Worm (Caenorhabditis elegans) whole organism, L4 larva: ENCODE data around the gene R07E5.11.

Source experiments
- F26F4.8 ChIP-seq: fragments of 200-800 bp; sonication (Bioruptor generic); conservative IDR thresholded peaks from 2 replicates; pipeline ENCODE4 v1.3.6; 2022; ENCODE audit warnings: missing genetic modification characterization, missing compliant biosample characterization
- F37D6.2 ChIP-seq: sonication (generic microtip); optimal IDR thresholded peaks from 2 replicates; lab custom pipeline; 2016; ENCODE audit warnings: mild to moderate bottlenecking, missing genetic modification characterization, missing compliant biosample characterization
- F49E8.2 ChIP-seq: sonication (generic microtip); optimal IDR thresholded peaks from 2 replicates; lab custom pipeline; 2016; ENCODE audit warnings: missing compliant biosample characterization, mild to moderate bottlenecking, missing genetic modification characterization, borderline replicate concordance
- R02D3.7 ChIP-seq: fragments of 150-350 bp; sonication (generic microtip); optimal IDR thresholded peaks from 3 replicates; lab custom pipeline; 2014; ENCODE audit warnings: missing biosample characterization, missing genetic modification characterization
- T20F7.1 ChIP-seq: fragments of 200-800 bp; sonication (Bioruptor generic); optimal IDR thresholded peaks from 2 replicates; lab custom pipeline; 2018; ENCODE audit warnings: mild to moderate bottlenecking, missing genetic modification characterization, missing compliant biosample characterization
- ZK337.2 ChIP-seq: fragments of 200-800 bp; sonication (Bioruptor generic); IDR thresholded peaks from 2 replicates; pipeline ENCODE4 v1.3.6; 2022; ENCODE audit warnings: missing genetic modification reagents, missing genetic modification characterization, missing compliant biosample characterization
- ZK546.5 ChIP-seq, 2 experiments: sonication (generic microtip); optimal IDR thresholded peaks; 2 replicates each; lab custom pipeline; 2017; ENCODE audit warnings: missing biosample characterization in 2 of 2, missing genetic modification characterization in 2 of 2
- ama-1 ChIP-seq: fragments of 150-350 bp; optimal IDR thresholded peaks from 2 replicates; lab custom pipeline; 2014; ENCODE audit warnings: inconsistent platforms, mixed read lengths
- arid-1 ChIP-seq: fragments of 200-800 bp; sonication (Bioruptor generic); conservative IDR thresholded peaks from 2 replicates; pipeline ENCODE4 v1.3.6; 2022; ENCODE audit warnings: missing genetic modification reagents, missing genetic modification characterization, missing compliant biosample characterization
- ceh-62 ChIP-seq: sonication (generic microtip); optimal IDR thresholded peaks from 2 replicates; lab custom pipeline; 2017; ENCODE audit warnings: missing biosample characterization, missing genetic modification characterization
- ces-1 ChIP-seq: fragments of 150-350 bp; sonication (generic microtip); optimal IDR thresholded peaks from 4 replicates; lab custom pipeline; 2014; ENCODE audit warnings: missing biosample characterization, missing genetic modification reagents, missing genetic modification characterization
- daf-19 ChIP-seq: fragments of 200-800 bp; sonication (Bioruptor generic); conservative IDR thresholded peaks from 2 replicates; pipeline ENCODE4 v1.3.6; 2022; ENCODE audit warnings: missing genetic modification characterization, missing compliant biosample characterization
- dmd-8 ChIP-seq: fragments of 200-800 bp; sonication (Bioruptor generic); IDR thresholded peaks from 2 replicates; pipeline ENCODE4 v1.3.6; 2022; ENCODE audit warnings: missing genetic modification characterization, missing compliant biosample characterization
- dpl-1 ChIP-seq: fragments of 150-350 bp; optimal IDR thresholded peaks from 2 replicates; lab custom pipeline; 2014; ENCODE audit warnings: missing biosample characterization, missing genetic modification reagents, missing genetic modification characterization
- dve-1 ChIP-seq: sonication (generic microtip); optimal IDR thresholded peaks from 2 replicates; lab custom pipeline; 2017; ENCODE audit warnings: antibody characterized with exemption, mild to moderate bottlenecking, missing genetic modification characterization, missing compliant biosample characterization; ENCODE audit not compliant: insufficient read depth
- lim-7 ChIP-seq: fragments of 200-800 bp; sonication (Bioruptor generic); IDR thresholded peaks from 2 replicates; pipeline ENCODE4 v1.3.6; 2022; ENCODE audit warnings: missing genetic modification characterization, missing compliant biosample characterization
- lin-1 ChIP-seq: fragments of 200-800 bp; sonication (Bioruptor generic); IDR thresholded peaks from 2 replicates; pipeline ENCODE4 v1.3.6; 2022; ENCODE audit warnings: missing genetic modification reagents, missing genetic modification characterization, missing compliant biosample characterization
- lin-38 ChIP-seq: fragments of 200-800 bp; sonication (Bioruptor generic); IDR thresholded peaks from 2 replicates; pipeline ENCODE4 v1.3.6; 2022; ENCODE audit warnings: missing genetic modification reagents, missing genetic modification characterization, missing compliant biosample characterization
- lsy-2 ChIP-seq, 2 experiments: fragments of 150-350 bp in 1 of 2; sonication (generic microtip) in 1 of 2; optimal IDR thresholded peaks; 2 replicates each; lab custom pipeline; 2014 to 2017; ENCODE audit warnings: missing biosample characterization in 2 of 2, missing genetic modification characterization in 2 of 2
- madf-5 ChIP-seq, 2 experiments: fragments of 200-800 bp; sonication (Bioruptor generic); IDR thresholded peaks; 2 replicates each; pipeline ENCODE4 v1.3.6; 2022; ENCODE audit warnings: missing compliant biosample characterization in 2 of 2, missing genetic modification characterization in 2 of 2
- madf-9 ChIP-seq: fragments of 200-800 bp; sonication (Bioruptor generic); conservative IDR thresholded peaks from 2 replicates; pipeline ENCODE4 v1.3.6; 2022; ENCODE audit warnings: missing genetic modification reagents, missing genetic modification characterization, missing compliant biosample characterization
- mdl-1 ChIP-seq, 2 experiments: fragments of 150-350 bp in 1 of 2; sonication (generic microtip) in 1 of 2; optimal IDR thresholded peaks; 2 replicates each; lab custom pipeline; 2014 to 2017; ENCODE audit warnings: missing biosample characterization in 2 of 2, missing genetic modification characterization in 2 of 2
- mes-2 ChIP-seq: sonication (generic microtip); optimal IDR thresholded peaks from 2 replicates; lab custom pipeline; 2016; ENCODE audit warnings: missing genotype, mild to moderate bottlenecking, missing genetic modification characterization, missing compliant biosample characterization; ENCODE audit not compliant: poor library complexity, severe bottlenecking
- mxl-2 ChIP-seq: fragments of 200-800 bp; sonication (Bioruptor generic); conservative IDR thresholded peaks from 2 replicates; pipeline ENCODE4 v1.3.6; 2022; ENCODE audit warnings: missing genetic modification reagents, missing genetic modification characterization, missing compliant biosample characterization
- nhr-10 ChIP-seq: fragments of 150-350 bp; optimal IDR thresholded peaks from 2 replicates; lab custom pipeline; 2014; ENCODE audit warnings: missing biosample characterization, missing genetic modification characterization
- nhr-11 ChIP-seq: fragments of 150-350 bp; optimal IDR thresholded peaks from 2 replicates; lab custom pipeline; 2014; ENCODE audit warnings: missing biosample characterization, missing genetic modification characterization
- nhr-111 ChIP-seq: fragments of 200-800 bp; sonication (Bioruptor generic); optimal IDR thresholded peaks from 2 replicates; lab custom pipeline; 2018; ENCODE audit warnings: mild to moderate bottlenecking, missing genetic modification characterization, missing compliant biosample characterization
- nhr-25 ChIP-seq: sonication (generic microtip); optimal IDR thresholded peaks from 2 replicates; lab custom pipeline; 2017; ENCODE audit warnings: missing genetic modification characterization, mild to moderate bottlenecking, missing compliant biosample characterization, antibody characterized with exemption, moderate library complexity, borderline replicate concordance; ENCODE audit not compliant: insufficient read depth
- nhr-76 ChIP-seq: fragments of 150-350 bp; optimal IDR thresholded peaks from 2 replicates; lab custom pipeline; 2014; ENCODE audit warnings: missing biosample characterization, missing genetic modification characterization
- nhr-77 ChIP-seq: fragments of 150-350 bp; optimal IDR thresholded peaks from 2 replicates; lab custom pipeline; 2014; ENCODE audit warnings: missing biosample characterization, missing genetic modification characterization
- php-3 ChIP-seq: fragments of 200-800 bp; sonication (Bioruptor generic); IDR thresholded peaks from 2 replicates; pipeline ENCODE4 v1.3.6; 2022; ENCODE audit warnings: missing genetic modification reagents, missing genetic modification characterization, missing compliant biosample characterization
- pqm-1 ChIP-seq: sonication (generic microtip); optimal IDR thresholded peaks from 2 replicates; lab custom pipeline; 2017; ENCODE audit warnings: missing biosample characterization, missing genetic modification characterization
- sdz-12 ChIP-seq: fragments of 200-800 bp; sonication (Bioruptor generic); optimal IDR thresholded peaks from 2 replicates; lab custom pipeline; 2018; ENCODE audit warnings: mild to moderate bottlenecking, missing genetic modification characterization, missing compliant biosample characterization
- spr-3 ChIP-seq: fragments of 200-800 bp; sonication (Bioruptor generic); optimal IDR thresholded peaks from 2 replicates; lab custom pipeline; 2018; ENCODE audit warnings: mild to moderate bottlenecking, missing genetic modification characterization, missing compliant biosample characterization
- unc-130 ChIP-seq: sonication (generic microtip); optimal IDR thresholded peaks from 2 replicates; lab custom pipeline; 2016; ENCODE audit warnings: missing genetic modification reagents, missing genetic modification characterization, missing compliant biosample characterization
- unc-62 ChIP-seq, 3 experiments: fragments of 150-350 bp in 1 of 3; sonication (generic microtip); optimal IDR thresholded peaks in 2 of 3; peaks in 1 of 3; 1 replicate in 1 of 3; 2 replicates in 2 of 3; lab custom pipeline; 2014 to 2017; ENCODE audit warnings: missing biosample characterization in 3 of 3, missing genetic modification characterization in 3 of 3, missing genetic modification reagents in 3 of 3, missing genotype in 1 of 3
- zag-1 ChIP-seq: fragments of 150-350 bp; optimal IDR thresholded peaks from 2 replicates; lab custom pipeline; 2014; ENCODE audit warnings: missing biosample characterization, missing genetic modification characterization
- zfp-2 ChIP-seq: sonication (generic microtip); optimal IDR thresholded peaks from 2 replicates; lab custom pipeline; 2016; ENCODE audit warnings: mild to moderate bottlenecking, missing genetic modification characterization, missing compliant biosample characterization
- zfp-3 ChIP-seq: fragments of 200-800 bp; sonication (Bioruptor generic); conservative IDR thresholded peaks from 2 replicates; pipeline ENCODE4 v1.3.6; 2022; ENCODE audit warnings: missing genetic modification reagents, missing genetic modification characterization, missing compliant biosample characterization
- zip-2 ChIP-seq: fragments of 150-350 bp; optimal IDR thresholded peaks from 2 replicates; lab custom pipeline; 2014; ENCODE audit warnings: missing biosample characterization, missing genetic modification characterization
- ztf-11 ChIP-seq: fragments of 150-350 bp; optimal IDR thresholded peaks from 2 replicates; lab custom pipeline; 2014; ENCODE audit warnings: missing biosample characterization, missing genetic modification characterization
- ztf-7 ChIP-seq: fragments of 150-350 bp; optimal IDR thresholded peaks from 2 replicates; lab custom pipeline; 2014; ENCODE audit warnings: missing biosample characterization, missing genetic modification characterization

R07E5.11 gene

ce11 chrIII:4407144-4407543 is 7.9 kb downstream of the R07E5.11 start, which contains the start of gene prdx-3:
TSS of gene prdx-3 (plus strand) at chrIII:4407444.
- TF ChIP-seq spr-3 (GFP tag; lab: Kevin White, UChicago) (no peak), mxl-2 (GFP tag; lab: Robert Waterston, UW) (no peak), nhr-25 (tag; lab: Kevin White, UChicago) (no peak), F37D6.2 (tag; lab: Kevin White, UChicago) (no peak), nhr-111 (GFP tag; lab: Kevin White, UChicago) (no peak), lin-38 (GFP tag; lab: Robert Waterston, UW) (0 out of 2 replicates have a peak, but pooled peaks have one; percentile 9), ces-1 (GFP tag; lab: Kevin White, UChicago) (no peak), lim-7 (no peak), nhr-76 (tag; lab: Kevin White, UChicago) (no peak), madf-9 (GFP tag; lab: Robert Waterston, UW) (no peak), daf-19 (no peak), mdl-1 (tag; optimal IDR thresholded peaks at IDR 0.05; lab: Kevin White, UChicago) (no peak), ama-1 (lab: Kevin White, UChicago) (no peak), T20F7.1 (no peak), lin-1 (GFP tag; lab: Robert Waterston, UW) (no peak), lsy-2 (tag; optimal IDR thresholded peaks at IDR 0.05; lab: Kevin White, UChicago) (no peak), unc-62 (GFP tag; optimal IDR thresholded peaks at IDR 0.05 in 1 of 2; lab: Kevin White, UChicago) (peak in 1 of 2 experiments; percentile 49), unc-62 (tag; optimal IDR thresholded peaks at IDR 0.05; lab: Kevin White, UChicago) (no peak)

DNA sequence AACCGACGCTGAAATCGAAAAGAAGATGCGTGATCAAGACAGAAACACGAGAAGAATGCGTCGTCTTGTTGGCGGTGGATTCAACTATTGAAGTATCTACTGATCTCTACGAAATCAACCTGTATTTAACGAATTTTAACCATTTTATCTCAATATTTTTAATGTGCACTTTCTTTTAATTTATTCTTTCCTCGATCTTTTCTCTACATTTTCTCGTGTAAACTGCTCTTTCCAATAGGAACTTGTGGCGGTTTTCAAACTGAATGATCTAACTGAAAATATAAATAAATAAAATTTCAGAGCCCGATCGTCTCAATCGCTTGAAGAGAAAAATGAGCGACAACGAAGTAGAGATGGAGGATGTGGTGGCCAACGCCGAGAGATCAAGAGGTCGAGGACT is 9.0 kb downstream of the R07E5.11 start, which contains the start of gene rnp-4:
Gene rnp-4 (plus strand): TSS at position 301 of the 400 bp plus-strand sequence.
- no peak for TF ChIP-seq F26F4.8 (GFP tag; lab: Robert Waterston, UW)
- TF ChIP-seq pqm-1 (tag; lab: Kevin White, UChicago) = no peak
- no peak for TF ChIP-seq nhr-10 (tag; lab: Kevin White, UChicago)
- no peak for TF ChIP-seq madf-5 (GFP tag; IDR thresholded peaks at IDR 0.05; lab: Robert Waterston, UW)
- TF ChIP-seq zip-2 (tag; lab: Kevin White, UChicago) = no peak

DNA sequence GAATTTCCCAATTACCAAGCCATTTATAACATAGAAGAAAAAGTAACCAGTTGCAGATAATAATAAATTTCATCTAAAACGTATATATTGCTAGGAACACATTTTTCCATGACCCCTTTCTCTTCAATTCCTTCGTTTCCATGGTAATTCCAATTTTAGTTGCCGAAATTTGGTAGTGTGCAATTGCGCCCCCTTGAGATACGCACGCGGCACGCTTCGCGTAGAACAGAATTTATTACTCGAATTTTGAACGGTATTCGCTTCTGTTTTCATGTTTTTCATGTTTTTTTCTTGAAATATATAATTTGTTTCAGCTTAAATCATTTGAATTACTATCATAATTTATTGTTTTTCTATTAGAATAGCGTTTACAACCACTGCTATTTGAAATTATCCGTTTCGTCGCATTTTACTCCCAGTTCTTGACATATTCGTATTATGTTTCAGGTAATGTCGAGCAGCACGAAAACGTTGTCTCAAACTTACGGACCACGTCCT is 10.6 kb downstream of the R07E5.11 start, which contains the start of the genes R07E5.17 and snfc-5:
Gene R07E5.17 (minus strand): TSS at position 98 of the 498 bp plus-strand sequence.
Gene snfc-5 (plus strand): TSS at position 448 of the 498 bp plus-strand sequence.
- peak; percentile 82 for TF ChIP-seq lin-38 (GFP tag; lab: Robert Waterston, UW)
- peak in 1 of 2 experiments; percentile 21 for TF ChIP-seq mdl-1 (tag; optimal IDR thresholded peaks at IDR 0.05; lab: Kevin White, UChicago)
- no peak for TF ChIP-seq zfp-2 (tag; lab: Kevin White, UChicago)
- TF ChIP-seq nhr-77 (tag; lab: Kevin White, UChicago) = peak; percentile 46
- TF ChIP-seq pqm-1 (tag; lab: Kevin White, UChicago) = peak; percentile 25
- TF ChIP-seq unc-130 (GFP tag; lab: Kevin White, UChicago) = no peak
- TF ChIP-seq dpl-1 (GFP tag; lab: Kevin White, UChicago) = peak; percentile 47
- TF ChIP-seq dve-1 (tag; lab: Kevin White, UChicago) = no peak

- no peak for TF ChIP-seq ztf-7
- TF ChIP-seq ZK546.5 (tag; optimal IDR thresholded peaks at IDR 0.05; lab: Kevin White, UChicago) = no peak
- TF ChIP-seq nhr-111 (GFP tag; lab: Kevin White, UChicago) = no peak
- TF ChIP-seq ama-1 (lab: Kevin White, UChicago) = no peak
- no peak for TF ChIP-seq mes-2 (tag; lab: Kevin White, UChicago)
- TF ChIP-seq dmd-8 (GFP tag; lab: Robert Waterston, UW) = no peak
- no peak for TF ChIP-seq nhr-11 (tag; lab: Kevin White, UChicago)
- TF ChIP-seq ztf-11 (tag; lab: Kevin White, UChicago) = no peak
- no peak for TF ChIP-seq nhr-25 (tag; lab: Kevin White, UChicago)
- no peak for TF ChIP-seq php-3 (GFP tag; lab: Robert Waterston, UW)
- no peak for TF ChIP-seq F49E8.2 (tag; lab: Kevin White, UChicago)
- no peak for TF ChIP-seq ZK337.2 (GFP tag; lab: Robert Waterston, UW)
- TF ChIP-seq sdz-12 = no peak
- no peak for TF ChIP-seq zag-1 (tag; lab: Kevin White, UChicago)
- TF ChIP-seq R02D3.7 (tag; lab: Kevin White, UChicago) = no peak
- no peak for TF ChIP-seq arid-1 (GFP tag; lab: Robert Waterston, UW)
- no peak for TF ChIP-seq ceh-62 (tag; lab: Kevin White, UChicago)
- no peak for TF ChIP-seq zfp-3
These were observed 13.9 kb downstream of the R07E5.11 start, which contains the start of gene R07E5.15 for ce11 chrIII:4401142-4401541. TSS of gene R07E5.15 (plus strand) at chrIII:4401442.
